Worm (Caenorhabditis elegans): ENCODE data around the gene lst-2.

- no peak for TF ChIP-seq unc-62 (GFP tag; optimal IDR thresholded peaks at IDR 0.05)
- TF ChIP-seq ztf-6 (GFP tag; IDR thresholded peaks at IDR 0.05): no peak
- no peak for TF ChIP-seq ztf-18 (tag; optimal IDR thresholded peaks at IDR 0.05)
- TF ChIP-seq madf-8 (GFP tag; conservative IDR thresholded peaks at IDR 0.05): no peak
- no peak for TF ChIP-seq fkh-3 (tag; optimal IDR thresholded peaks at IDR 0.05)
- TF ChIP-seq somi-1 (GFP tag; optimal IDR thresholded peaks at IDR 0.05): no peak
Observed at ce11 chrX:4373123-4373522, 10.0 kb downstream of the lst-2 start, which contains the start of gene R160.6.

Measured in whole organism, young adult.